Worm (Caenorhabditis elegans) whole organism, young adult: ENCODE measurements around the gene mua-6.
A peak's percentile ranks its signal among the peaks of the same experiment; 100 is the strongest.

Experiments used
- B0035.1 ChIP-seq: sonication (generic microtip); optimal IDR thresholded peaks from 2 replicates; lab custom pipeline; 2016; ENCODE audit warnings: missing genetic modification characterization, mild to moderate bottlenecking, missing compliant biosample characterization, missing genotype, missing genetic modification reagents
- F39B2.1 ChIP-seq: fragments of 200-800 bp; sonication (Bioruptor generic); IDR thresholded peaks from 2 replicates; pipeline ENCODE4 v1.3.6; 2022; ENCODE audit warnings: missing genetic modification reagents, missing genetic modification characterization, missing compliant biosample characterization
- F49E8.2 ChIP-seq: sonication (generic microtip); optimal IDR thresholded peaks from 3 replicates; lab custom pipeline; 2017; ENCODE audit warnings: missing genetic modification characterization, mild to moderate bottlenecking, missing compliant biosample characterization, antibody characterized with exemption, moderate library complexity; ENCODE audit not compliant: insufficient read depth
- F57A8.1 ChIP-seq: fragments of 200-800 bp; sonication (Bioruptor generic); optimal IDR thresholded peaks from 2 replicates; lab custom pipeline; 2018; ENCODE audit warnings: mild to moderate bottlenecking, missing genetic modification characterization, moderate library complexity, missing compliant biosample characterization
- F57C9.4 ChIP-seq: sonication (generic microtip); optimal IDR thresholded peaks from 2 replicates; lab custom pipeline; 2017; ENCODE audit warnings: mild to moderate bottlenecking, missing genetic modification characterization, missing compliant biosample characterization
- K12H6.12 ChIP-seq: fragments of 200-800 bp; sonication (Bioruptor generic); optimal IDR thresholded peaks from 2 replicates; lab custom pipeline; 2018; ENCODE audit warnings: mild to moderate bottlenecking, missing genetic modification characterization, missing compliant biosample characterization
- T26A5.8 ChIP-seq: sonication (generic microtip); optimal IDR thresholded peaks from 2 replicates; lab custom pipeline; 2016; ENCODE audit warnings: missing genetic modification characterization, missing compliant biosample characterization
- Y53F4B.3 ChIP-seq: fragments of 200-800 bp; sonication (Bioruptor generic); IDR thresholded peaks from 2 replicates; pipeline ENCODE4 v1.3.6; 2022; ENCODE audit warnings: missing genetic modification reagents, missing genetic modification characterization, missing compliant biosample characterization
- Y53G8AR.9 ChIP-seq: fragments of 200-800 bp; sonication (Bioruptor generic); conservative IDR thresholded peaks from 2 replicates; pipeline ENCODE4 v1.3.6; 2022; ENCODE audit warnings: missing genetic modification reagents, missing genetic modification characterization, missing compliant biosample characterization
- Y56A3A.18 ChIP-seq: fragments of 200-800 bp; sonication (Bioruptor generic); IDR thresholded peaks from 2 replicates; pipeline ENCODE4 v1.3.6; 2022; ENCODE audit warnings: missing genetic modification reagents, missing genetic modification characterization, missing compliant biosample characterization
- ZK185.1 ChIP-seq: sonication (generic microtip); optimal IDR thresholded peaks from 2 replicates; lab custom pipeline; 2016; ENCODE audit warnings: mild to moderate bottlenecking, missing genetic modification characterization, missing compliant biosample characterization; ENCODE audit not compliant: poor library complexity, severe bottlenecking
- attf-6 ChIP-seq: fragments of 200-800 bp; sonication (Bioruptor generic); IDR thresholded peaks from 2 replicates; pipeline ENCODE4 v1.3.6; 2022; ENCODE audit warnings: missing genetic modification reagents, missing genetic modification characterization, missing compliant biosample characterization
- bed-1 ChIP-seq: fragments of 200-800 bp; sonication (Bioruptor generic); IDR thresholded peaks from 2 replicates; pipeline ENCODE4 v1.3.6; 2022; ENCODE audit warnings: missing genetic modification reagents, missing genetic modification characterization, missing compliant biosample characterization
- bed-2 ChIP-seq: fragments of 200-800 bp; sonication (Bioruptor generic); IDR thresholded peaks from 2 replicates; pipeline ENCODE4 v1.3.6; 2022; ENCODE audit warnings: missing genetic modification reagents, missing genetic modification characterization, missing compliant biosample characterization
- ceh-100 ChIP-seq: fragments of 200-800 bp; sonication (Bioruptor generic); IDR thresholded peaks from 2 replicates; pipeline ENCODE4 v1.3.6; 2022; ENCODE audit warnings: missing genetic modification reagents, missing genetic modification characterization, missing compliant biosample characterization
- ceh-27 ChIP-seq: fragments of 200-800 bp; sonication (Bioruptor generic); optimal IDR thresholded peaks from 2 replicates; lab custom pipeline; 2018; ENCODE audit warnings: mild to moderate bottlenecking, missing genetic modification characterization, moderate library complexity, missing compliant biosample characterization
- ceh-40 ChIP-seq: fragments of 200-800 bp; sonication (Bioruptor generic); IDR thresholded peaks from 2 replicates; pipeline ENCODE4 v1.3.6; 2022; ENCODE audit warnings: missing genetic modification characterization, missing compliant biosample characterization
- dox-1 ChIP-seq: fragments of 200-800 bp; sonication (Bioruptor generic); IDR thresholded peaks from 2 replicates; pipeline ENCODE4 v1.3.6; 2022; ENCODE audit warnings: missing genetic modification reagents, missing genetic modification characterization, missing compliant biosample characterization
- dpl-1 ChIP-seq: fragments of 150-350 bp; optimal IDR thresholded peaks from 2 replicates; lab custom pipeline; 2014; ENCODE audit warnings: missing biosample characterization, missing genetic modification reagents, missing genetic modification characterization
- egl-18 ChIP-seq: fragments of 200-800 bp; sonication (Bioruptor generic); IDR thresholded peaks from 2 replicates; pipeline ENCODE4 v1.3.6; 2022; ENCODE audit warnings: missing genetic modification reagents, missing genetic modification characterization, missing compliant biosample characterization
- ekl-4 ChIP-seq: fragments of 200-800 bp; sonication (Bioruptor generic); IDR thresholded peaks from 2 replicates; pipeline ENCODE4 v1.3.6; 2022; ENCODE audit warnings: missing genetic modification reagents, missing genetic modification characterization, missing compliant biosample characterization
- ets-4 ChIP-seq: fragments of 200-800 bp; sonication (Bioruptor generic); optimal IDR thresholded peaks from 2 replicates; lab custom pipeline; 2018; ENCODE audit warnings: mild to moderate bottlenecking, missing genetic modification characterization, missing compliant biosample characterization
- him-1 ChIP-seq: sonication (generic microtip); optimal IDR thresholded peaks from 2 replicates; lab custom pipeline; 2016; ENCODE audit warnings: missing genotype, missing genetic modification reagents, missing genetic modification characterization, missing compliant biosample characterization
- hmg-1.2 ChIP-seq: fragments of 200-800 bp; sonication (Bioruptor generic); IDR thresholded peaks from 2 replicates; pipeline ENCODE4 v1.3.6; 2022; ENCODE audit warnings: missing genetic modification reagents, missing genetic modification characterization, missing compliant biosample characterization
- lag-1 ChIP-seq: fragments of 200-800 bp; sonication (Bioruptor generic); IDR thresholded peaks from 2 replicates; pipeline ENCODE4 v1.3.6; 2022; ENCODE audit warnings: missing genetic modification reagents, missing genetic modification characterization, missing compliant biosample characterization
- lir-1 ChIP-seq: fragments of 200-800 bp; sonication (Bioruptor generic); conservative IDR thresholded peaks from 2 replicates; pipeline ENCODE4 v1.3.6; 2022; ENCODE audit warnings: missing genetic modification reagents, missing genetic modification characterization, missing compliant biosample characterization
- madf-10 ChIP-seq: sonication (generic microtip); optimal IDR thresholded peaks from 2 replicates; lab custom pipeline; 2016; ENCODE audit warnings: mild to moderate bottlenecking, missing genetic modification characterization, missing compliant biosample characterization
- madf-6 ChIP-seq: fragments of 200-800 bp; sonication (Bioruptor generic); IDR thresholded peaks from 2 replicates; pipeline ENCODE4 v1.3.6; 2022; ENCODE audit warnings: missing genetic modification reagents, missing genetic modification characterization, missing compliant biosample characterization
- mel-28 ChIP-seq: sonication (generic microtip); optimal IDR thresholded peaks from 2 replicates; lab custom pipeline; 2016; ENCODE audit warnings: borderline replicate concordance, mild to moderate bottlenecking, missing genetic modification characterization, missing compliant biosample characterization
- mxl-1 ChIP-seq: sonication (generic microtip); optimal IDR thresholded peaks from 2 replicates; lab custom pipeline; 2016; ENCODE audit warnings: missing genetic modification characterization, missing compliant biosample characterization
- nfya-1 ChIP-seq: sonication (generic microtip); optimal IDR thresholded peaks from 2 replicates; lab custom pipeline; 2017; ENCODE audit warnings: antibody characterized with exemption, missing compliant biosample characterization, missing genetic modification characterization, borderline replicate concordance; ENCODE audit not compliant: insufficient read depth
- nfya-2 ChIP-seq: fragments of 200-800 bp; sonication (Bioruptor generic); IDR thresholded peaks from 2 replicates; pipeline ENCODE4 v1.3.6; 2022; ENCODE audit warnings: missing genetic modification reagents, missing genetic modification characterization, missing compliant biosample characterization
- nfyb-1 ChIP-seq: fragments of 200-800 bp; sonication (Bioruptor generic); IDR thresholded peaks from 2 replicates; pipeline ENCODE4 v1.3.6; 2022; ENCODE audit warnings: missing genetic modification reagents, missing genetic modification characterization, missing compliant biosample characterization
- nhr-80 ChIP-seq: sonication (generic microtip); optimal IDR thresholded peaks from 2 replicates; lab custom pipeline; 2016; ENCODE audit warnings: missing genetic modification characterization, missing compliant biosample characterization
- nhr-90 ChIP-seq: sonication (generic microtip); optimal IDR thresholded peaks from 2 replicates; lab custom pipeline; 2016; ENCODE audit warnings: missing genotype, mild to moderate bottlenecking, missing genetic modification characterization, missing compliant biosample characterization
- pha-4 ChIP-seq: fragments of 150-350 bp; sonication (generic microtip); optimal IDR thresholded peaks from 2 replicates; lab custom pipeline; 2014; ENCODE audit warnings: missing biosample characterization, missing genetic modification reagents, missing genetic modification characterization
- rec-8 ChIP-seq, 2 experiments: sonication (generic microtip); optimal IDR thresholded peaks; 2 replicates each; lab custom pipeline; 2016; ENCODE audit warnings: mild to moderate bottlenecking in 2 of 2, missing genetic modification characterization in 2 of 2, missing genetic modification reagents in 2 of 2, missing genotype in 2 of 2, missing biosample characterization in 1 of 2, missing compliant biosample characterization in 1 of 2, moderate library complexity in 1 of 2
- repo-1 ChIP-seq: sonication (generic microtip); optimal IDR thresholded peaks from 2 replicates; lab custom pipeline; 2017; ENCODE audit warnings: mild to moderate bottlenecking, missing genetic modification characterization, missing compliant biosample characterization
- sea-2 ChIP-seq: fragments of 200-800 bp; sonication (Bioruptor generic); IDR thresholded peaks from 2 replicates; pipeline ENCODE4 v1.3.6; 2022; ENCODE audit warnings: missing genetic modification characterization, missing compliant biosample characterization
- snpc-1.1 ChIP-seq: sonication (generic microtip); optimal IDR thresholded peaks from 2 replicates; lab custom pipeline; 2017; ENCODE audit warnings: missing genetic modification characterization, mild to moderate bottlenecking, missing compliant biosample characterization, antibody characterized with exemption, moderate library complexity, missing genotype, missing genetic modification reagents; ENCODE audit not compliant: insufficient read depth
- snpc-1.3 ChIP-seq: sonication (generic microtip); optimal IDR thresholded peaks from 2 replicates; lab custom pipeline; 2017; ENCODE audit warnings: missing genetic modification characterization, mild to moderate bottlenecking, missing compliant biosample characterization, antibody characterized with exemption, moderate library complexity, missing genotype, missing genetic modification reagents; ENCODE audit not compliant: insufficient read depth
- tbp1 ChIP-seq: fragments of 200-800 bp; sonication (Bioruptor generic); optimal IDR thresholded peaks from 2 replicates; lab custom pipeline; 2018; ENCODE audit warnings: mild to moderate bottlenecking, missing genetic modification characterization, missing compliant biosample characterization
- zfh-2 ChIP-seq: fragments of 200-800 bp; sonication (Bioruptor generic); conservative IDR thresholded peaks from 2 replicates; pipeline ENCODE4 v1.3.6; 2022; ENCODE audit warnings: missing genetic modification reagents, missing genetic modification characterization, missing compliant biosample characterization
- ztf-18 ChIP-seq: sonication (generic microtip); optimal IDR thresholded peaks from 2 replicates; lab custom pipeline; 2016; ENCODE audit warnings: missing genotype, mild to moderate bottlenecking, missing genetic modification characterization, missing compliant biosample characterization
- ztf-22 ChIP-seq: fragments of 200-800 bp; sonication (Bioruptor generic); optimal IDR thresholded peaks from 2 replicates; lab custom pipeline; 2018; ENCODE audit warnings: mild to moderate bottlenecking, missing genetic modification characterization, moderate library complexity, missing compliant biosample characterization
- ztf-25 ChIP-seq: fragments of 200-800 bp; sonication (Bioruptor generic); IDR thresholded peaks from 2 replicates; pipeline ENCODE4 v1.3.6; 2022; ENCODE audit warnings: missing genetic modification reagents, missing genetic modification characterization, missing compliant biosample characterization
- ztf-26 ChIP-seq: sonication (generic microtip); optimal IDR thresholded peaks from 2 replicates; lab custom pipeline; 2017; ENCODE audit warnings: missing genetic modification characterization, missing compliant biosample characterization
- ztf-3 ChIP-seq: fragments of 200-800 bp; sonication (Bioruptor generic); optimal IDR thresholded peaks from 2 replicates; lab custom pipeline; 2018; ENCODE audit warnings: mild to moderate bottlenecking, missing genetic modification characterization, missing compliant biosample characterization

mua-6 gene

ce11 chrX:16271147-16271546, 5.7 kb upstream of the mua-6 start:
- TF ChIP-seq Y53F4B.3 (GFP tag; lab: Robert Waterston, UW) (peak; percentile 70), snpc-1.3 (tag; lab: Kevin White, UChicago) (peak; percentile 86), Y53G8AR.9 (GFP tag; lab: Robert Waterston, UW) (no peak), egl-18 (no peak), repo-1 (tag; lab: Kevin White, UChicago) (no peak), madf-10 (peak; percentile 60), bed-2 (no peak), ceh-27 (GFP tag; lab: Kevin White, UChicago) (no peak), mel-28 (tag; lab: Kevin White, UChicago) (no peak), hmg-1.2 (GFP tag; lab: Robert Waterston, UW) (peak; percentile 74), Y56A3A.18 (GFP tag; lab: Robert Waterston, UW) (peak; percentile 44; the same call in 1 of the 2 replicates), nfyb-1 (GFP tag; lab: Robert Waterston, UW) (peak; percentile 43; the same call in 1 of the 2 replicates), lag-1 (no peak), nfya-1 (no peak), pha-4 (tag; lab: Kevin White, UChicago) (no peak), B0035.1 (tag; lab: Kevin White, UChicago) (no peak), ekl-4 (GFP tag; lab: Robert Waterston, UW) (peak; percentile 41; the same call in 1 of the 2 replicates), F57A8.1 (GFP tag; lab: Kevin White, UChicago) (no peak), madf-6 (GFP tag; lab: Robert Waterston, UW) (no peak; the same call in 1 of the 2 replicates), attf-6 (peak; percentile 31; the same call in 1 of the 2 replicates), ztf-22 (no peak), ztf-3 (no peak), ztf-18 (tag; lab: Kevin White, UChicago) (peak; percentile 72), nhr-80 (tag; lab: Kevin White, UChicago) (peak; percentile 13), ztf-26 (tag; lab: Kevin White, UChicago) (no peak), K12H6.12 (tag; lab: Kevin White, UChicago) (no peak), ceh-40 (GFP tag; lab: Robert Waterston, UW) (no peak), dpl-1 (GFP tag; lab: Kevin White, UChicago) (no peak), nfya-2 (no peak), him-1 (peak; percentile 69), ZK185.1 (peak; percentile 93), bed-1 (GFP tag; lab: Robert Waterston, UW) (no peak), mxl-1 (tag; lab: Kevin White, UChicago) (peak; percentile 34), ceh-100 (GFP tag; lab: Robert Waterston, UW) (peak; percentile 24; the same call in 1 of the 2 replicates), zfh-2 (GFP tag; lab: Robert Waterston, UW) (no peak), nhr-90 (peak; percentile 70), tbp1 (GFP tag; lab: Kevin White, UChicago) (peak; percentile 96), lir-1 (GFP tag; lab: Robert Waterston, UW) (no peak), rec-8 (tag; optimal IDR thresholded peaks at IDR 0.05; lab: Kevin White, UChicago) (peak; percentile 54 to 80), F49E8.2 (tag; lab: Kevin White, UChicago) (no peak), sea-2 (no peak), ztf-25 (GFP tag; lab: Robert Waterston, UW) (peak; percentile 82; the same call in 1 of the 2 replicates), dox-1 (GFP tag; lab: Robert Waterston, UW) (peak; percentile 61), F39B2.1 (no peak), T26A5.8 (no peak), ets-4 (no peak), F57C9.4 (no peak), snpc-1.1 (tag; lab: Kevin White, UChicago) (peak; percentile 26)
